Worm (Caenorhabditis elegans) whole organism, L1 larva: ENCODE data around the gene Y51A2B.16.
"Not testable (repeated sequence)": the region's sequence is repeated elsewhere in the genome, so short reads cannot be mapped to it uniquely, and the experiment has no call there.

Experiments
- C04F5.9 ChIP-seq: sonication (generic microtip); optimal IDR thresholded peaks from 2 replicates; lab custom pipeline; 2016; ENCODE audit warnings: missing genetic modification characterization, missing compliant biosample characterization
- C34B4.2 ChIP-seq: sonication (generic microtip); optimal IDR thresholded peaks from 2 replicates; lab custom pipeline; 2017; ENCODE audit warnings: mild to moderate bottlenecking, missing genetic modification characterization, missing compliant biosample characterization
- alr-1 ChIP-seq: fragments of 200-800 bp; sonication (Bioruptor generic); optimal IDR thresholded peaks from 2 replicates; lab custom pipeline; 2018; ENCODE audit warnings: borderline replicate concordance, mild to moderate bottlenecking, missing genetic modification characterization, missing compliant biosample characterization
- blmp-1 ChIP-seq: fragments of 150-350 bp; optimal IDR thresholded peaks from 2 replicates; lab custom pipeline; 2014; ENCODE audit warnings: missing biosample characterization, missing genetic modification characterization
- ceh-8 ChIP-seq: fragments of 200-800 bp; sonication (Bioruptor generic); optimal IDR thresholded peaks from 2 replicates; lab custom pipeline; 2018; ENCODE audit warnings: mild to moderate bottlenecking, missing genetic modification characterization, moderate library complexity, missing compliant biosample characterization
- ceh-82 ChIP-seq, 3 experiments: fragments of 150-350 bp in 1 of 3; sonication (generic microtip) in 2 of 3; optimal IDR thresholded peaks; 2 replicates each; lab custom pipeline; 2014 to 2017; ENCODE audit warnings: missing biosample characterization in 3 of 3, missing genetic modification characterization in 3 of 3
- ceh-88 ChIP-seq: fragments of 200-800 bp; sonication (Bioruptor generic); IDR thresholded peaks from 2 replicates; pipeline ENCODE4 v1.3.6; 2022; ENCODE audit warnings: missing genetic modification characterization, missing compliant biosample characterization
- ceh-90 ChIP-seq: sonication (generic microtip); optimal IDR thresholded peaks from 2 replicates; lab custom pipeline; 2016; ENCODE audit warnings: missing genetic modification characterization, missing compliant biosample characterization
- dsc-1 ChIP-seq: sonication (generic microtip); optimal IDR thresholded peaks from 2 replicates; lab custom pipeline; 2016; ENCODE audit warnings: mild to moderate bottlenecking, missing genetic modification characterization, missing compliant biosample characterization
- efl-1 ChIP-seq, 4 experiments: fragments of 150-350 bp; optimal IDR thresholded peaks in 3 of 4; peaks in 1 of 4; 1 replicate in 1 of 4; 2 replicates in 3 of 4; lab custom pipeline; 2014; ENCODE audit warnings: missing biosample characterization in 2 of 4, missing genetic modification characterization in 2 of 4, missing genetic modification reagents in 2 of 4
- efl-3 ChIP-seq: fragments of 200-800 bp; sonication (Bioruptor generic); optimal IDR thresholded peaks from 2 replicates; lab custom pipeline; 2018; ENCODE audit warnings: mild to moderate bottlenecking, missing genetic modification characterization, missing compliant biosample characterization
- elt-3 ChIP-seq, 6 experiments: fragments of 150-350 bp in 1 of 6; sonication (generic microtip); optimal IDR thresholded peaks; 2 replicates each; lab custom pipeline; 2017 to 2018; ENCODE audit warnings: missing biosample characterization in 6 of 6, missing genetic modification characterization in 6 of 6, inconsistent platforms in 1 of 6
- ets-5 ChIP-seq: fragments of 200-800 bp; sonication (Bioruptor generic); IDR thresholded peaks from 2 replicates; pipeline ENCODE4 v1.3.6; 2022; ENCODE audit warnings: missing genetic modification characterization, missing compliant biosample characterization
- fkh-10 ChIP-seq: sonication (generic microtip); optimal IDR thresholded peaks from 2 replicates; lab custom pipeline; 2017; ENCODE audit warnings: missing biosample characterization, missing genetic modification reagents, missing genetic modification characterization
- fkh-8 ChIP-seq: sonication (generic microtip); optimal IDR thresholded peaks from 2 replicates; lab custom pipeline; 2016; ENCODE audit warnings: mild to moderate bottlenecking, missing genetic modification characterization, missing compliant biosample characterization
- fos-1 ChIP-seq: fragments of 150-350 bp; optimal IDR thresholded peaks from 2 replicates; lab custom pipeline; 2014; ENCODE audit warnings: missing biosample characterization, missing genetic modification characterization
- hpl-2 ChIP-seq: fragments of 150-350 bp; optimal IDR thresholded peaks from 2 replicates; lab custom pipeline; 2014; ENCODE audit warnings: missing biosample characterization, missing genetic modification reagents, missing genetic modification characterization
- isw-1 ChIP-seq: fragments of 200-800 bp; sonication (Bioruptor generic); IDR thresholded peaks from 2 replicates; pipeline ENCODE4 v1.3.6; 2022; ENCODE audit warnings: missing genetic modification characterization, missing compliant biosample characterization
- jun-1 ChIP-seq: fragments of 150-350 bp; optimal IDR thresholded peaks from 2 replicates; lab custom pipeline; 2014; ENCODE audit warnings: missing biosample characterization, missing genetic modification reagents, missing genetic modification characterization
- lin-13 ChIP-seq: fragments of 150-350 bp; optimal IDR thresholded peaks from 2 replicates; lab custom pipeline; 2014; ENCODE audit warnings: missing biosample characterization, missing genetic modification reagents, missing genetic modification characterization
- lin-15B ChIP-seq: fragments of 150-350 bp; sonication (generic microtip); optimal IDR thresholded peaks from 3 replicates; lab custom pipeline; 2014; ENCODE audit warnings: missing biosample characterization, missing genetic modification characterization
- lin-35 ChIP-seq, 2 experiments: fragments of 150-350 bp; optimal IDR thresholded peaks; 2 replicates each; lab custom pipeline; 2014; ENCODE audit warnings: missing biosample characterization in 2 of 2, missing genetic modification characterization in 2 of 2, missing genetic modification reagents in 2 of 2
- lir-3 ChIP-seq: sonication (generic microtip); optimal IDR thresholded peaks from 2 replicates; lab custom pipeline; 2016; ENCODE audit warnings: mild to moderate bottlenecking, missing genetic modification characterization, moderate library complexity, missing compliant biosample characterization; ENCODE audit not compliant: poor library complexity
- lsy-2 ChIP-seq, 2 experiments: fragments of 150-350 bp; optimal IDR thresholded peaks; 2 replicates each; lab custom pipeline; 2014; ENCODE audit warnings: missing biosample characterization in 2 of 2, missing genetic modification characterization in 2 of 2
- mep-1 ChIP-seq: fragments of 150-350 bp; optimal IDR thresholded peaks from 2 replicates; lab custom pipeline; 2014; ENCODE audit warnings: missing biosample characterization, missing genetic modification characterization
- nhr-12 ChIP-seq: sonication (generic microtip); optimal IDR thresholded peaks from 2 replicates; lab custom pipeline; 2017; ENCODE audit warnings: missing biosample characterization, missing genetic modification characterization
- nhr-237 ChIP-seq: fragments of 150-350 bp; optimal IDR thresholded peaks from 2 replicates; lab custom pipeline; 2014; ENCODE audit warnings: missing biosample characterization, missing genetic modification characterization
- nhr-47 ChIP-seq: sonication (generic microtip); optimal IDR thresholded peaks from 2 replicates; lab custom pipeline; 2016; ENCODE audit warnings: mild to moderate bottlenecking, missing genetic modification characterization, moderate library complexity, missing compliant biosample characterization
- nhr-76 ChIP-seq: sonication (generic microtip); optimal IDR thresholded peaks from 2 replicates; lab custom pipeline; 2017; ENCODE audit warnings: missing biosample characterization, missing genetic modification characterization
- nhr-77 ChIP-seq: fragments of 150-350 bp; optimal IDR thresholded peaks from 2 replicates; lab custom pipeline; 2014; ENCODE audit warnings: missing biosample characterization, missing genetic modification characterization
- nhr-84 ChIP-seq: sonication (generic microtip); optimal IDR thresholded peaks from 2 replicates; lab custom pipeline; 2017; ENCODE audit warnings: missing biosample characterization, missing genetic modification characterization
- nhr-85 ChIP-seq: sonication (generic microtip); peaks from one replicate; lab custom pipeline; 2016; ENCODE audit warnings: missing genetic modification characterization, inconsistent platforms, missing compliant biosample characterization
- nhr-90 ChIP-seq: sonication (generic microtip); optimal IDR thresholded peaks from 2 replicates; lab custom pipeline; 2016; ENCODE audit warnings: mild to moderate bottlenecking, missing genetic modification characterization, missing compliant biosample characterization; ENCODE audit not compliant: poor library complexity
- pag-3 ChIP-seq: sonication (generic microtip); optimal IDR thresholded peaks from 2 replicates; lab custom pipeline; 2017; ENCODE audit warnings: missing genetic modification characterization, mild to moderate bottlenecking, missing compliant biosample characterization, antibody characterized with exemption, borderline replicate concordance; ENCODE audit not compliant: insufficient read depth
- pax-3 ChIP-seq: fragments of 200-800 bp; sonication (Bioruptor generic); optimal IDR thresholded peaks from 2 replicates; lab custom pipeline; 2018; ENCODE audit warnings: mild to moderate bottlenecking, missing genetic modification characterization, moderate library complexity, missing compliant biosample characterization
- pqm-1 ChIP-seq: sonication (generic microtip); optimal IDR thresholded peaks from 3 replicates; lab custom pipeline; 2017; ENCODE audit warnings: missing biosample characterization, missing genetic modification characterization
- snpc-4 ChIP-seq: fragments of 150-350 bp; optimal IDR thresholded peaks from 2 replicates; lab custom pipeline; 2014; ENCODE audit warnings: missing biosample characterization, missing genetic modification characterization
- snu-23 ChIP-seq: sonication (generic microtip); optimal IDR thresholded peaks from 2 replicates; lab custom pipeline; 2016; ENCODE audit warnings: missing genetic modification characterization, missing compliant biosample characterization
- sptf-1 ChIP-seq: fragments of 150-350 bp; optimal IDR thresholded peaks from 2 replicates; lab custom pipeline; 2014; ENCODE audit warnings: missing biosample characterization, missing genetic modification characterization
- swsn-7 ChIP-seq: sonication (generic microtip); optimal IDR thresholded peaks from 2 replicates; lab custom pipeline; 2016; ENCODE audit warnings: missing genetic modification characterization, missing compliant biosample characterization
- tbx-2 ChIP-seq: sonication (generic microtip); optimal IDR thresholded peaks from 2 replicates; lab custom pipeline; 2016; ENCODE audit warnings: missing genetic modification characterization, missing compliant biosample characterization
- tlp-1 ChIP-seq: fragments of 150-350 bp; optimal IDR thresholded peaks from 2 replicates; lab custom pipeline; 2014; ENCODE audit warnings: missing biosample characterization, missing genetic modification characterization
- unc-30 ChIP-seq: sonication (generic microtip); optimal IDR thresholded peaks from 2 replicates; lab custom pipeline; 2017; ENCODE audit warnings: missing biosample characterization, missing genetic modification characterization
- unc-86 ChIP-seq: sonication (generic microtip); optimal IDR thresholded peaks from 2 replicates; lab custom pipeline; 2016; ENCODE audit warnings: missing genetic modification characterization, missing compliant biosample characterization
- xbp-1 ChIP-seq: sonication (generic microtip); optimal IDR thresholded peaks from 2 replicates; lab custom pipeline; 2016; ENCODE audit warnings: missing genetic modification characterization, missing compliant biosample characterization

The Y51A2B.16 gene

ce11 chrV:18410142-18410541, 12.4 kb upstream of the Y51A2B.16 start, which contains the start of gene srh-207:
Gene srh-207 (minus strand): TSS chrV:18410242.
- TF ChIP-seq dsc-1 (tag; lab: Kevin White, UChicago) (no peak), tlp-1 (tag; lab: Kevin White, UChicago) (no peak), xbp-1 (no peak), nhr-12 (tag; lab: Kevin White, UChicago) (no peak), isw-1 (GFP tag; lab: Robert Waterston, UW) (no peak), blmp-1 (tag; lab: Kevin White, UChicago) (no peak), snu-23 (GFP tag; lab: Kevin White, UChicago) (no peak), jun-1 (tag; lab: Kevin White, UChicago) (no peak), lir-3 (no peak), unc-30 (tag; lab: Kevin White, UChicago) (no peak), C34B4.2 (tag; lab: Kevin White, UChicago) (no peak), nhr-84 (no peak), swsn-7 (tag; lab: Kevin White, UChicago) (no peak), nhr-237 (no peak), fkh-10 (no peak)
- TF ChIP-seq, all 84 proteins: peak for 0

- TF ChIP-seq nhr-237; pqm-1 (tag; lab: Kevin White, UChicago); ceh-8 (GFP tag; lab: Kevin White, UChicago): not testable (repeated sequence)
Observed at ce11 chrV:18404767-18405166, 7.1 kb upstream of the Y51A2B.16 start, which contains the start of gene srh-209. Gene srh-209 (minus strand): TSS chrV:18404867.

DNA sequence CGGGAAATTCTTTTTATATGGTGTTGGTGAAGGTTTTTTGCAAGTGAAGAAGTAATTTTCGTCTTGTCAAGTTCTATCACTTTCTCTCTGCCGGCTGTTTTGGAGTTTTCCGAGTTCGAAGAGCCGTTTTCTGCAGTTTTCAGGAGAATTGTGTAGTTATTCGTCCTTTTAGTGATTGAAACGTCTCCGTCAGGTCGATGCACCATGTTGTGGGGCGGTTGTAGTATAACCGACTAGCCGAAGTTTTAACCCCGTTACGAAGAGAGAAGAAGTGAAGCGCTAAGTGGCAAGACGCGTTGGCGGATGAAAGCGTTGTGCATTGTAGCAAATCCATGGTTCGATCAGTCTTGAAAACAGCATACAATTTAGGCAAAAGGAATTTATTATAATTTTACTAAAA, 5.0 kb upstream of the Y51A2B.16 start:
- TF ChIP-seq elt-3 (tag; optimal IDR thresholded peaks at IDR 0.05; lab: Kevin White, UChicago) (no peak), efl-1 (optimal IDR thresholded peaks at IDR 0.05; lab: Kevin White, UChicago) (no peak), efl-1 (GFP tag; optimal IDR thresholded peaks at IDR 0.05 in 1 of 2; lab: Kevin White, UChicago) (peak in 1 of 2 experiments; percentile 90), pqm-1 (tag; lab: Kevin White, UChicago) (no peak), lin-15B (tag; lab: Kevin White, UChicago) (no peak)

DNA sequence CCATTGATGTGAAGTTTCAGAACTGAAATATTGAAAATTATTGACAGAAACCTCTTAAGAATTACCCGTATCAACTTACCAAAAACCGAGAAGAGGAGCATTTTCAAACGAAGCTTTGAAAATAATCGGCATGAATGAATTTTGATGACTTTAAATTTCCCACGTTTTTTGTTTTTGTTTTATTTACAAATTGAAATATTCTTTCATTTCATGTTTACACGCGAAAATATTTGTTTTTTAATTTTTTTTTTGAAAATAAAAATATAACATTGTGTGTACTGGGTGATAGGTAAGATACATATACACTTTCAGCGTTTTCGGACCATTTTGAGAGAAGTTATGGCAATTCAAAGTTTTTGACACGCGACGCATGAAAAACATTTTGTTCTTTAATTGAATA, 2.1 kb downstream of the Y51A2B.16 start, which contains the start of gene Y51A2B.9:
Gene Y51A2B.9, minus strand, starts transcription at position 101 of the 400 bp plus-strand sequence.
- TF ChIP-seq alr-1, result no peak
- no peak for TF ChIP-seq efl-3 (GFP tag; lab: Kevin White, UChicago)
- TF ChIP-seq lsy-2 (tag; optimal IDR thresholded peaks at IDR 0.05; lab: Kevin White, UChicago), result no peak
- no peak for TF ChIP-seq fos-1 (tag; lab: Kevin White, UChicago)
- TF ChIP-seq C04F5.9 (tag; lab: Kevin White, UChicago), result no peak
- TF ChIP-seq ceh-90 (tag; lab: Kevin White, UChicago), result no peak
- TF ChIP-seq fkh-8 (tag; lab: Kevin White, UChicago), result no peak
- no peak for TF ChIP-seq nhr-76 (tag; lab: Kevin White, UChicago)
- no peak for TF ChIP-seq isw-1 (GFP tag; lab: Robert Waterston, UW)
- no peak for TF ChIP-seq nhr-84
- TF ChIP-seq pax-3, result no peak
- TF ChIP-seq sptf-1 (tag; lab: Kevin White, UChicago), result no peak
- TF ChIP-seq lin-13 (GFP tag; lab: Kevin White, UChicago), result no peak
- no peak for TF ChIP-seq unc-86 (tag; lab: Kevin White, UChicago)
- no peak for TF ChIP-seq nhr-77 (tag; lab: Kevin White, UChicago)
- TF ChIP-seq nhr-85 (tag; lab: Kevin White, UChicago), result no peak
- no peak for TF ChIP-seq hpl-2 (GFP tag; lab: Kevin White, UChicago)

ce11 chrV:18394203-18394602, 3.5 kb downstream of the Y51A2B.16 start, which contains the start of gene Y51A2B.6:
Gene Y51A2B.6 (minus strand): TSS chrV:18394303.
- no peak for TF ChIP-seq nhr-77 (tag; lab: Kevin White, UChicago)
- no peak for TF ChIP-seq lir-3
- TF ChIP-seq pag-3 (tag; lab: Kevin White, UChicago), result no peak
- TF ChIP-seq ceh-82 (tag; optimal IDR thresholded peaks at IDR 0.05; lab: Kevin White, UChicago), result no peak
- TF ChIP-seq nhr-47 (tag; lab: Kevin White, UChicago), result no peak
- TF ChIP-seq snpc-4 (tag; lab: Kevin White, UChicago), result no peak
- TF ChIP-seq tbx-2 (tag; lab: Kevin White, UChicago), result no peak
- TF ChIP-seq nhr-90, result no peak
- no peak for TF ChIP-seq efl-3 (GFP tag; lab: Kevin White, UChicago)
- TF ChIP-seq pax-3, result no peak
- no peak for TF ChIP-seq mep-1 (tag; lab: Kevin White, UChicago)
- no peak for TF ChIP-seq C04F5.9 (tag; lab: Kevin White, UChicago)
- TF ChIP-seq ets-5 (GFP tag; lab: Robert Waterston, UW), result no peak
- no peak for TF ChIP-seq nhr-76 (tag; lab: Kevin White, UChicago)
- TF ChIP-seq hpl-2 (GFP tag; lab: Kevin White, UChicago), result no peak
- TF ChIP-seq ceh-88 (GFP tag; lab: Robert Waterston, UW), result no peak
- TF ChIP-seq fkh-8 (tag; lab: Kevin White, UChicago), result no peak
- TF ChIP-seq unc-30 (tag; lab: Kevin White, UChicago), result no peak
- TF ChIP-seq lin-35 (GFP tag; optimal IDR thresholded peaks at IDR 0.05; lab: Kevin White, UChicago), result no peak
